Fruit fly (Drosophila melanogaster): ENCODE measurements around the gene CG17328.
A peak's percentile ranks its signal among the peaks of the same experiment; 100 is the strongest.

CG17328 gene

dm6 chr2L:16278842-16279241 is 20.9 kb upstream of the CG17328 start:
- TF ChIP-seq spab (GFP tag; optimal IDR thresholded peaks at IDR 0.05) (no peak), Eip78C (GFP tag) (peak; percentile 45)

DNA sequence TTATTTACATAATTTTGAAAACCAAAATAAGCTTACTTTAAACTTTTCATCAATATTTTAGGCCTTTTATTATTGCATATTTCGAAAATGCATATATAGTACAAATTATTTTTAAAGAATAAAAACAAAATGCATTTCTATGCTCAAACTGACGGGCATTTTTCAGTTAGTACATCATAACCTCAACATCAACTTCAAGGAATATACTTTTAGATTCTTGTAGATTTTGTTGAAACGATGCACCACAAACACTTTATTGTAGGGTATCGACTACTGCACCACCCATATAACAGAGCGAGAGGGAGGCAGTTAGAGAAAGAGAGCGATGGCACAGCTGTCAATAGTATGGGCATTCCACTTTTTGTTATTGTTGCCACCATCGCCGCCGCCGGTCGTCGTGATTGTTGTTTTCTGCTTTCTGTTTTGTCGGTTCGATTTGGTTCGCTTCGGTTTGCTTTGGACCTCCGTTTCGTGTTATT is 19.9 kb upstream of the CG17328 start:
- peak; percentile 63 for TF ChIP-seq Sox102F (GFP tag; optimal IDR thresholded peaks at IDR 0.05)
- peak; percentile 97 for TF ChIP-seq Eip78C (GFP tag)
- peak; percentile 73 for TF ChIP-seq topi (GFP tag; optimal IDR thresholded peaks at IDR 0.05)
- TF ChIP-seq CG16779 (tag; optimal IDR thresholded peaks at IDR 0.05): peak; percentile 80
- TF ChIP-seq CG6276 (GFP tag; optimal IDR thresholded peaks at IDR 0.05): peak; percentile 92
- peak; percentile 81 for TF ChIP-seq Met (GFP tag; optimal IDR thresholded peaks at IDR 0.05)
- peak; percentile 76 for TF ChIP-seq CG6792 (GFP tag; optimal IDR thresholded peaks at IDR 0.05)
- TF ChIP-seq eg (GFP tag; IDR thresholded peaks at IDR 0.05): peak; percentile 82
- TF ChIP-seq CG1621 (tag; optimal IDR thresholded peaks at IDR 0.05): peak; percentile 76
- TF ChIP-seq CG32006 (GFP tag; optimal IDR thresholded peaks at IDR 0.05): peak; percentile 99
- TF ChIP-seq dac (GFP tag; optimal IDR thresholded peaks at IDR 0.05): peak; percentile 93
- peak; percentile 93 for TF ChIP-seq OdsH (GFP tag; optimal IDR thresholded peaks at IDR 0.05)
- peak; percentile 91 for TF ChIP-seq acj6 (GFP tag; optimal IDR thresholded peaks at IDR 0.05)
- peak; percentile 52 for TF ChIP-seq CG31627 (GFP tag; optimal IDR thresholded peaks at IDR 0.05)
- TF ChIP-seq Eip93F (GFP tag; optimal IDR thresholded peaks at IDR 0.05): no peak
- TF ChIP-seq Gug (GFP tag; IDR thresholded peaks at IDR 0.05): peak; percentile 84
- TF ChIP-seq CG6854 (GFP tag; optimal IDR thresholded peaks at IDR 0.05): peak; percentile 35
- TF ChIP-seq Smox (GFP tag; optimal IDR thresholded peaks at IDR 0.05): peak; percentile 73
- peak; percentile 7 for TF ChIP-seq Blimp-1 (GFP tag; optimal IDR thresholded peaks at IDR 0.05)
- peak; percentile 89 for TF ChIP-seq CG3919 (GFP tag; optimal IDR thresholded peaks at IDR 0.05)
- peak; percentile 40 for TF ChIP-seq vri (GFP tag; optimal IDR thresholded peaks at IDR 0.05)
- peak; percentile 94 for TF ChIP-seq CG8119 (GFP tag; IDR thresholded peaks at IDR 0.05)
- peak; percentile 86 for TF ChIP-seq CG3032 (tag; optimal IDR thresholded peaks at IDR 0.05)
- peak; percentile 55 for TF ChIP-seq CG11902 (GFP tag; optimal IDR thresholded peaks at IDR 0.05)
- peak; percentile 60 for TF ChIP-seq CG8319 (GFP tag; optimal IDR thresholded peaks at IDR 0.05)
- peak; percentile 71 for TF ChIP-seq Hr39 (GFP tag; optimal IDR thresholded peaks at IDR 0.05)
- TF ChIP-seq Hr38 (GFP tag; optimal IDR thresholded peaks at IDR 0.05): peak; percentile 35
- peak; percentile 78 for TF ChIP-seq CG34406 (GFP tag; optimal IDR thresholded peaks at IDR 0.05)
- TF ChIP-seq CG11762 (GFP tag; optimal IDR thresholded peaks at IDR 0.05; ENCODE audit: insufficient read depth): peak; percentile 84
- peak; percentile 93 for TF ChIP-seq pdm3 (GFP tag; optimal IDR thresholded peaks at IDR 0.05)
- TF ChIP-seq CG10669 (GFP tag; optimal IDR thresholded peaks at IDR 0.05): peak; percentile 83
- peak; percentile 63 for TF ChIP-seq fkh (GFP tag; optimal IDR thresholded peaks at IDR 0.05)
- peak; percentile 91 for TF ChIP-seq Sox14 (GFP tag; optimal IDR thresholded peaks at IDR 0.05)
- peak; percentile 75 for TF ChIP-seq esn (GFP tag; optimal IDR thresholded peaks at IDR 0.05)
- peak; percentile 83 for TF ChIP-seq CG6808 (GFP tag; optimal IDR thresholded peaks at IDR 0.05)
- TF ChIP-seq CG4318 (GFP tag; optimal IDR thresholded peaks at IDR 0.05): peak; percentile 96
- peak; percentile 77 for TF ChIP-seq CG11294 (GFP tag; IDR thresholded peaks at IDR 0.05)
- TF ChIP-seq dsx (GFP tag; optimal IDR thresholded peaks at IDR 0.05; ENCODE audit: poor library complexity, severe bottlenecking): peak; percentile 81
- TF ChIP-seq CG15336 (GFP tag; IDR thresholded peaks at IDR 0.05): peak; percentile 94
- peak; percentile 59 for TF ChIP-seq Sox15 (GFP tag; optimal IDR thresholded peaks at IDR 0.05)
- peak; percentile 89 for TF ChIP-seq Eip75B (GFP tag; optimal IDR thresholded peaks at IDR 0.05)
- TF ChIP-seq net (GFP tag; optimal IDR thresholded peaks at IDR 0.05): peak; percentile 95
- peak; percentile 90 for TF ChIP-seq Ets96B (tag; optimal IDR thresholded peaks at IDR 0.05)
- TF ChIP-seq svp (GFP tag): peak; percentile 79
- peak; percentile 98 for TF ChIP-seq Hr4 (GFP tag; optimal IDR thresholded peaks at IDR 0.05)
- peak; percentile 94 for TF ChIP-seq Lpt (GFP tag; optimal IDR thresholded peaks at IDR 0.05)
- TF ChIP-seq fd59A (GFP tag; optimal IDR thresholded peaks at IDR 0.05): peak; percentile 89
- TF ChIP-seq CG7368 (GFP tag; optimal IDR thresholded peaks at IDR 0.05): peak; percentile 70
- peak; percentile 79 for TF ChIP-seq CG8632 (GFP tag; optimal IDR thresholded peaks at IDR 0.05)
